Worm (Caenorhabditis elegans) whole organism, young adult: ENCODE data around the gene Y73B6BL.288.

Experiments used
- B0019.2 ChIP-seq: fragments of 200-800 bp; sonication (Bioruptor generic); conservative IDR thresholded peaks from 2 replicates; pipeline ENCODE4 v1.3.6; 2022; ENCODE audit warnings: missing genetic modification reagents, missing genetic modification characterization, missing compliant biosample characterization
- B0035.1 ChIP-seq: sonication (generic microtip); optimal IDR thresholded peaks from 2 replicates; lab custom pipeline; 2016; ENCODE audit warnings: missing genetic modification characterization, mild to moderate bottlenecking, missing compliant biosample characterization, missing genotype, missing genetic modification reagents
- B0261.1 ChIP-seq: sonication (generic microtip); optimal IDR thresholded peaks from 2 replicates; lab custom pipeline; 2016; ENCODE audit warnings: mild to moderate bottlenecking, missing genetic modification characterization, moderate library complexity, missing compliant biosample characterization
- C17E4.6 ChIP-seq: fragments of 200-800 bp; sonication (Bioruptor generic); IDR thresholded peaks from 2 replicates; pipeline ENCODE4 v1.3.6; 2022; ENCODE audit warnings: missing genetic modification reagents, missing genetic modification characterization, missing compliant biosample characterization
- F10E7.11 ChIP-seq: sonication (generic microtip); optimal IDR thresholded peaks from 2 replicates; lab custom pipeline; 2017; ENCODE audit warnings: mild to moderate bottlenecking, missing genetic modification characterization, moderate library complexity, missing compliant biosample characterization
- F23B12.7 ChIP-seq: sonication (generic microtip); optimal IDR thresholded peaks from 2 replicates; lab custom pipeline; 2017; ENCODE audit warnings: missing genetic modification characterization, mild to moderate bottlenecking, missing compliant biosample characterization, antibody characterized with exemption, moderate library complexity; ENCODE audit not compliant: insufficient read depth
- F49E8.2 ChIP-seq: sonication (generic microtip); optimal IDR thresholded peaks from 3 replicates; lab custom pipeline; 2017; ENCODE audit warnings: missing genetic modification characterization, mild to moderate bottlenecking, missing compliant biosample characterization, antibody characterized with exemption, moderate library complexity; ENCODE audit not compliant: insufficient read depth
- T07F8.4 ChIP-seq: sonication (generic microtip); optimal IDR thresholded peaks from 2 replicates; lab custom pipeline; 2016; ENCODE audit warnings: mild to moderate bottlenecking, missing genetic modification characterization, moderate library complexity, missing compliant biosample characterization
- Y56A3A.18 ChIP-seq: fragments of 200-800 bp; sonication (Bioruptor generic); IDR thresholded peaks from 2 replicates; pipeline ENCODE4 v1.3.6; 2022; ENCODE audit warnings: missing genetic modification reagents, missing genetic modification characterization, missing compliant biosample characterization
- aptf-3 ChIP-seq: fragments of 200-800 bp; sonication (Bioruptor generic); IDR thresholded peaks from 2 replicates; pipeline ENCODE4 v1.3.6; 2022; ENCODE audit warnings: missing genetic modification characterization, missing compliant biosample characterization
- atf-7 ChIP-seq: sonication (generic microtip); optimal IDR thresholded peaks from 2 replicates; lab custom pipeline; 2017; ENCODE audit warnings: mild to moderate bottlenecking, missing genetic modification characterization, missing compliant biosample characterization
- athp-1 ChIP-seq: sonication (generic microtip); optimal IDR thresholded peaks from 2 replicates; lab custom pipeline; 2017; ENCODE audit warnings: mild to moderate bottlenecking, missing genetic modification characterization, missing compliant biosample characterization
- attf-5 ChIP-seq: fragments of 200-800 bp; sonication (Bioruptor generic); optimal IDR thresholded peaks from 2 replicates; lab custom pipeline; 2018; ENCODE audit warnings: mild to moderate bottlenecking, missing genetic modification characterization, missing compliant biosample characterization
- ccch-3 ChIP-seq: fragments of 200-800 bp; sonication (Bioruptor generic); optimal IDR thresholded peaks from 2 replicates; lab custom pipeline; 2018; ENCODE audit warnings: mild to moderate bottlenecking, missing genetic modification characterization, missing compliant biosample characterization
- cebp-1 ChIP-seq, 2 experiments: fragments of 200-800 bp in 1 of 2; sonication (Bioruptor generic) in 1 of 2; sonication (generic microtip) in 1 of 2; IDR thresholded peaks in 1 of 2; optimal IDR thresholded peaks in 1 of 2; 2 replicates each; pipeline versions ENCODE4 v1.3.6 to Lab custom; 2017 to 2022; ENCODE audit warnings: missing compliant biosample characterization in 2 of 2, missing genetic modification characterization in 2 of 2, mild to moderate bottlenecking in 1 of 2, missing genetic modification reagents in 1 of 2, moderate library complexity in 1 of 2
- ceh-100 ChIP-seq: fragments of 200-800 bp; sonication (Bioruptor generic); IDR thresholded peaks from 2 replicates; pipeline ENCODE4 v1.3.6; 2022; ENCODE audit warnings: missing genetic modification reagents, missing genetic modification characterization, missing compliant biosample characterization
- ceh-27 ChIP-seq: fragments of 200-800 bp; sonication (Bioruptor generic); optimal IDR thresholded peaks from 2 replicates; lab custom pipeline; 2018; ENCODE audit warnings: mild to moderate bottlenecking, missing genetic modification characterization, moderate library complexity, missing compliant biosample characterization
- ceh-58 ChIP-seq: fragments of 200-800 bp; sonication (Bioruptor generic); IDR thresholded peaks from 2 replicates; pipeline ENCODE4 v1.3.6; 2022; ENCODE audit warnings: missing genetic modification characterization, missing compliant biosample characterization
- ceh-91 ChIP-seq: fragments of 200-800 bp; sonication (Bioruptor generic); IDR thresholded peaks from 2 replicates; pipeline ENCODE4 v1.3.6; 2022; ENCODE audit warnings: missing genetic modification reagents, missing genetic modification characterization, missing compliant biosample characterization
- dox-1 ChIP-seq: fragments of 200-800 bp; sonication (Bioruptor generic); IDR thresholded peaks from 2 replicates; pipeline ENCODE4 v1.3.6; 2022; ENCODE audit warnings: missing genetic modification reagents, missing genetic modification characterization, missing compliant biosample characterization
- ets-4 ChIP-seq: fragments of 200-800 bp; sonication (Bioruptor generic); optimal IDR thresholded peaks from 2 replicates; lab custom pipeline; 2018; ENCODE audit warnings: mild to moderate bottlenecking, missing genetic modification characterization, missing compliant biosample characterization
- fkh-3 ChIP-seq: sonication (generic microtip); optimal IDR thresholded peaks from 2 replicates; lab custom pipeline; 2016; ENCODE audit warnings: mild to moderate bottlenecking, missing genetic modification characterization, missing compliant biosample characterization
- gei-17 ChIP-seq: fragments of 200-800 bp; sonication (Bioruptor generic); optimal IDR thresholded peaks from 2 replicates; lab custom pipeline; 2018; ENCODE audit warnings: mild to moderate bottlenecking, missing genetic modification characterization, missing compliant biosample characterization
- hmg-1.2 ChIP-seq: fragments of 200-800 bp; sonication (Bioruptor generic); IDR thresholded peaks from 2 replicates; pipeline ENCODE4 v1.3.6; 2022; ENCODE audit warnings: missing genetic modification reagents, missing genetic modification characterization, missing compliant biosample characterization
- hrde-1 ChIP-seq: sonication (generic microtip); optimal IDR thresholded peaks from 2 replicates; lab custom pipeline; 2016; ENCODE audit warnings: missing genetic modification characterization, mild to moderate bottlenecking, missing compliant biosample characterization, moderate library complexity, missing genotype, missing genetic modification reagents, borderline replicate concordance
- hsf-1 ChIP-seq: fragments of 200-800 bp; sonication (Bioruptor generic); IDR thresholded peaks from 2 replicates; pipeline ENCODE4 v1.3.6; 2022; ENCODE audit warnings: missing genetic modification reagents, missing genetic modification characterization, missing compliant biosample characterization
- lag-1 ChIP-seq: fragments of 200-800 bp; sonication (Bioruptor generic); IDR thresholded peaks from 2 replicates; pipeline ENCODE4 v1.3.6; 2022; ENCODE audit warnings: missing genetic modification reagents, missing genetic modification characterization, missing compliant biosample characterization
- let-607 ChIP-seq, 2 experiments: fragments of 200-800 bp in 1 of 2; sonication (Bioruptor generic) in 1 of 2; sonication (generic microtip) in 1 of 2; optimal IDR thresholded peaks; 2 replicates each; lab custom pipeline; 2016 to 2018; ENCODE audit warnings: mild to moderate bottlenecking in 2 of 2, missing compliant biosample characterization in 2 of 2, missing genetic modification characterization in 2 of 2, moderate library complexity in 2 of 2, missing genotype in 1 of 2
- lin-35 ChIP-seq, 3 experiments: fragments of 150-350 bp in 2 of 3; sonication (generic microtip) in 1 of 3; optimal IDR thresholded peaks; 2 replicates each; lab custom pipeline; 2014 to 2018; ENCODE audit warnings: missing biosample characterization in 3 of 3, missing genetic modification characterization in 3 of 3, missing genetic modification reagents in 3 of 3
- lsl-1 ChIP-seq: fragments of 200-800 bp; sonication (Bioruptor generic); optimal IDR thresholded peaks from 2 replicates; lab custom pipeline; 2018; ENCODE audit warnings: mild to moderate bottlenecking, missing genetic modification characterization, moderate library complexity, missing compliant biosample characterization
- madf-8 ChIP-seq: fragments of 200-800 bp; sonication (Bioruptor generic); conservative IDR thresholded peaks from 2 replicates; pipeline ENCODE4 v1.3.6; 2022; ENCODE audit warnings: missing genetic modification reagents, missing genetic modification characterization, missing compliant biosample characterization
- mel-28 ChIP-seq: sonication (generic microtip); optimal IDR thresholded peaks from 2 replicates; lab custom pipeline; 2016; ENCODE audit warnings: borderline replicate concordance, mild to moderate bottlenecking, missing genetic modification characterization, missing compliant biosample characterization
- nfya-2 ChIP-seq: fragments of 200-800 bp; sonication (Bioruptor generic); IDR thresholded peaks from 2 replicates; pipeline ENCODE4 v1.3.6; 2022; ENCODE audit warnings: missing genetic modification reagents, missing genetic modification characterization, missing compliant biosample characterization
- nhr-27 ChIP-seq: fragments of 200-800 bp; sonication (Bioruptor generic); optimal IDR thresholded peaks from 2 replicates; lab custom pipeline; 2018; ENCODE audit warnings: mild to moderate bottlenecking, missing genetic modification characterization, moderate library complexity, missing compliant biosample characterization
- nhr-90 ChIP-seq: sonication (generic microtip); optimal IDR thresholded peaks from 2 replicates; lab custom pipeline; 2016; ENCODE audit warnings: missing genotype, mild to moderate bottlenecking, missing genetic modification characterization, missing compliant biosample characterization
- pbrm-1 ChIP-seq: fragments of 200-800 bp; sonication (Bioruptor generic); IDR thresholded peaks from 2 replicates; pipeline ENCODE4 v1.3.6; 2022; ENCODE audit warnings: missing genetic modification reagents, missing genetic modification characterization, missing compliant biosample characterization
- rec-8 ChIP-seq, 2 experiments: sonication (generic microtip); optimal IDR thresholded peaks; 2 replicates each; lab custom pipeline; 2016; ENCODE audit warnings: mild to moderate bottlenecking in 2 of 2, missing genetic modification characterization in 2 of 2, missing genetic modification reagents in 2 of 2, missing genotype in 2 of 2, missing biosample characterization in 1 of 2, missing compliant biosample characterization in 1 of 2, moderate library complexity in 1 of 2
- repo-1 ChIP-seq: sonication (generic microtip); optimal IDR thresholded peaks from 2 replicates; lab custom pipeline; 2017; ENCODE audit warnings: mild to moderate bottlenecking, missing genetic modification characterization, missing compliant biosample characterization
- snpc-1.1 ChIP-seq: sonication (generic microtip); optimal IDR thresholded peaks from 2 replicates; lab custom pipeline; 2017; ENCODE audit warnings: missing genetic modification characterization, mild to moderate bottlenecking, missing compliant biosample characterization, antibody characterized with exemption, moderate library complexity, missing genotype, missing genetic modification reagents; ENCODE audit not compliant: insufficient read depth
- snpc-1.3 ChIP-seq: sonication (generic microtip); optimal IDR thresholded peaks from 2 replicates; lab custom pipeline; 2017; ENCODE audit warnings: missing genetic modification characterization, mild to moderate bottlenecking, missing compliant biosample characterization, antibody characterized with exemption, moderate library complexity, missing genotype, missing genetic modification reagents; ENCODE audit not compliant: insufficient read depth
- tbx-9 ChIP-seq: sonication (generic microtip); optimal IDR thresholded peaks from 2 replicates; lab custom pipeline; 2016; ENCODE audit warnings: borderline replicate concordance, missing genetic modification characterization, inconsistent platforms, missing compliant biosample characterization
- unc-130 ChIP-seq: sonication (generic microtip); optimal IDR thresholded peaks from 2 replicates; lab custom pipeline; 2016; ENCODE audit warnings: missing genetic modification reagents, missing genetic modification characterization, missing compliant biosample characterization
- xnd-1 ChIP-seq: sonication (generic microtip); optimal IDR thresholded peaks from 2 replicates; lab custom pipeline; 2016; ENCODE audit warnings: missing genotype, missing genetic modification reagents, missing genetic modification characterization, missing compliant biosample characterization
- zim-3 ChIP-seq: sonication (generic microtip); optimal IDR thresholded peaks from 2 replicates; lab custom pipeline; 2017; ENCODE audit warnings: mild to moderate bottlenecking, missing genetic modification characterization, moderate library complexity, missing compliant biosample characterization
- ztf-18 ChIP-seq: sonication (generic microtip); optimal IDR thresholded peaks from 2 replicates; lab custom pipeline; 2016; ENCODE audit warnings: missing genotype, mild to moderate bottlenecking, missing genetic modification characterization, missing compliant biosample characterization
- ztf-6 ChIP-seq: fragments of 200-800 bp; sonication (Bioruptor generic); IDR thresholded peaks from 2 replicates; pipeline ENCODE4 v1.3.6; 2022; ENCODE audit warnings: missing genetic modification reagents, missing genetic modification characterization, missing compliant biosample characterization

Y73B6BL.288 gene

ce11 chrIV:6336748-6337147, 5.6 kb downstream of the Y73B6BL.288 start (continued):
- no peak for TF ChIP-seq F23B12.7 (tag; lab: Kevin White, UChicago)
- TF ChIP-seq ceh-100 (GFP tag; lab: Robert Waterston, UW) = peak; percentile 45
- peak; percentile 45 for TF ChIP-seq B0035.1
- no peak for TF ChIP-seq ztf-6
- TF ChIP-seq C17E4.6 (GFP tag; lab: Robert Waterston, UW) = no peak
- TF ChIP-seq lag-1 = no peak
- TF ChIP-seq F10E7.11 (tag; lab: Kevin White, UChicago) = peak; percentile 70
- TF ChIP-seq fkh-3 = no peak
- TF ChIP-seq xnd-1 (tag; lab: Kevin White, UChicago) = no peak
- TF ChIP-seq repo-1 (tag; lab: Kevin White, UChicago) = peak; percentile 84
- TF ChIP-seq tbx-9 (tag; lab: Kevin White, UChicago) = no peak
- peak; percentile 78 for TF ChIP-seq nhr-90 (tag; lab: Kevin White, UChicago)
- TF ChIP-seq hmg-1.2 (GFP tag; lab: Robert Waterston, UW) = peak; percentile 95
- TF ChIP-seq B0261.1 (tag; lab: Kevin White, UChicago) = peak; percentile 2
- no peak for TF ChIP-seq B0019.2
- TF ChIP-seq T07F8.4 = peak; percentile 21
- no peak for TF ChIP-seq ccch-3 (GFP tag; lab: Kevin White, UChicago)
- TF ChIP-seq hrde-1 = no peak
- peak; percentile 21 for TF ChIP-seq zim-3 (tag; lab: Kevin White, UChicago)
- TF ChIP-seq ets-4 (GFP tag; lab: Kevin White, UChicago) = peak; percentile 95
- TF ChIP-seq pbrm-1 (GFP tag; lab: Robert Waterston, UW) = peak; percentile 84
- TF ChIP-seq gei-17 (GFP tag; lab: Kevin White, UChicago) = peak; percentile 83
- TF ChIP-seq attf-5 (GFP tag; lab: Kevin White, UChicago) = peak; percentile 98
- TF ChIP-seq madf-8 (GFP tag; lab: Robert Waterston, UW) = no peak
- TF ChIP-seq F49E8.2 (tag; lab: Kevin White, UChicago) = no peak
- TF ChIP-seq snpc-1.1 (tag; lab: Kevin White, UChicago) = no peak
- no peak for TF ChIP-seq ceh-58
- TF ChIP-seq hsf-1 (GFP tag; lab: Robert Waterston, UW) = no peak
- TF ChIP-seq snpc-1.3 (tag; lab: Kevin White, UChicago) = no peak
- TF ChIP-seq athp-1 (tag; lab: Kevin White, UChicago) = peak; percentile 70
- TF ChIP-seq let-607 (tag; optimal IDR thresholded peaks at IDR 0.05; lab: Kevin White, UChicago) = peak; percentile 73 to 90
- TF ChIP-seq mel-28 (tag; lab: Kevin White, UChicago) = peak; percentile 63
- peak; percentile 55 for TF ChIP-seq ztf-18 (tag; lab: Kevin White, UChicago)
- TF ChIP-seq nfya-2 (GFP tag; lab: Robert Waterston, UW) = no peak
- TF ChIP-seq ceh-27 = peak; percentile 84
- no peak for TF ChIP-seq lsl-1 (GFP tag; lab: Kevin White, UChicago)
- no peak for TF ChIP-seq aptf-3 (GFP tag; lab: Robert Waterston, UW)
- peak in 1 of 3 experiments; percentile 82 for TF ChIP-seq lin-35 (GFP tag; optimal IDR thresholded peaks at IDR 0.05; lab: Kevin White, UChicago)
- TF ChIP-seq atf-7 (tag; lab: Kevin White, UChicago) = peak; percentile 97
- TF ChIP-seq dox-1 (GFP tag; lab: Robert Waterston, UW) = peak; percentile 85
- TF ChIP-seq unc-130 = no peak
- TF ChIP-seq rec-8 (tag; optimal IDR thresholded peaks at IDR 0.05; lab: Kevin White, UChicago) = no peak
- TF ChIP-seq ceh-91 = no peak
- 0 out of 2 replicates have a peak, but pooled peaks have one; percentile 40 for TF ChIP-seq Y56A3A.18 (GFP tag; lab: Robert Waterston, UW)
- TF ChIP-seq nhr-27 (tag; lab: Kevin White, UChicago) = no peak
- peak; percentile 61; the same call in 1 of the 2 replicates for TF ChIP-seq cebp-1 (GFP tag; IDR thresholded peaks at IDR 0.05; lab: Robert Waterston, UW)
- TF ChIP-seq cebp-1 (tag; optimal IDR thresholded peaks at IDR 0.05; lab: Kevin White, UChicago) = peak; percentile 96
